Fruit fly (Drosophila melanogaster) whole organism, wandering third instar larva: ENCODE data around the gene Cpr72Eb.
A peak's percentile ranks its signal among the peaks of the same experiment; 100 is the strongest.

ENCODE experiments used
- CG9705 ChIP-seq: fragments of 200-800 bp; sonication (Bioruptor generic); optimal IDR thresholded peaks from 2 replicates; lab custom pipeline; 2018; ENCODE audit warnings: missing biosample characterization, mild to moderate bottlenecking, missing genetic modification characterization
- HLH106 ChIP-seq: fragments of 200-800 bp; optimal IDR thresholded peaks from 3 replicates; lab custom pipeline; 2019; ENCODE audit warnings: missing biosample characterization, mild to moderate bottlenecking, missing genetic modification characterization, moderate library complexity
- Hr83 ChIP-seq: fragments of 200-300 bp; sonication (Bioruptor generic); optimal IDR thresholded peaks from 2 replicates; lab custom pipeline; 2016; ENCODE audit warnings: missing biosample characterization, mild to moderate bottlenecking, missing genetic modification characterization, moderate library complexity; ENCODE audit not compliant: poor library complexity, severe bottlenecking
- OdsH ChIP-seq: fragments of 200-800 bp; sonication (Bioruptor generic); optimal IDR thresholded peaks from 2 replicates; lab custom pipeline; 2016; ENCODE audit warnings: missing biosample characterization, mild to moderate bottlenecking, missing genetic modification characterization
- Rel ChIP-seq, 2 experiments: fragments of 200-800 bp; sonication (Bioruptor generic) in 1 of 2; optimal IDR thresholded peaks; 2 replicates in 1 of 2; 3 replicates in 1 of 2; lab custom pipeline; 2016 to 2019; ENCODE audit warnings: mild to moderate bottlenecking in 2 of 2, missing biosample characterization in 2 of 2, missing genetic modification characterization in 2 of 2, moderate library complexity in 1 of 2
- tai ChIP-seq: sonication (Bioruptor generic); optimal IDR thresholded peaks from 2 replicates; lab custom pipeline; 2016; ENCODE audit warnings: missing biosample characterization, missing genetic modification characterization

- TF ChIP-seq tai (no peak), HLH106 (no peak), CG9705 (GFP tag; lab: Kevin White, UChicago) (no peak), Rel (GFP tag; optimal IDR thresholded peaks at IDR 0.05; lab: Kevin White, UChicago) (no peak), Rel (tag; optimal IDR thresholded peaks at IDR 0.05; lab: Kevin White, UChicago) (no peak), Hr83 (GFP tag; lab: Kevin White, UChicago) (peak; percentile 1), OdsH (no peak)
Measured at dm6 chr3L:16359795-16360194, 4.9 kb upstream of the Cpr72Eb start.
